Fruit fly (Drosophila melanogaster) whole organism, adult: Measurements from ENCODE around the gene CG45764.
"Not testable (repeated sequence)": the region's sequence is repeated elsewhere in the genome, so short reads cannot be mapped to it uniquely, and the experiment has no call there.

Source experiments
- CG11617 ChIP-seq: fragments of 200-800 bp; sonication (Bioruptor generic); optimal IDR thresholded peaks from 2 replicates; lab custom pipeline; 2017; ENCODE audit warnings: mild to moderate bottlenecking, missing biosample characterization, missing genetic modification reagents, missing genetic modification characterization
- CG14711 ChIP-seq: fragments of 200-800 bp; sonication (Bioruptor generic); optimal IDR thresholded peaks from 2 replicates; lab custom pipeline; 2018; ENCODE audit warnings: missing biosample characterization, mild to moderate bottlenecking, missing genetic modification characterization, moderate library complexity
- CG33017 ChIP-seq: fragments of 200-800 bp; sonication (Bioruptor generic); optimal IDR thresholded peaks from 2 replicates; lab custom pipeline; 2018; ENCODE audit warnings: missing biosample characterization, mild to moderate bottlenecking, missing genetic modification characterization, moderate library complexity
- CG5204 ChIP-seq: fragments of 200-800 bp; sonication (Bioruptor generic); optimal IDR thresholded peaks from 2 replicates; lab custom pipeline; 2016; ENCODE audit warnings: missing biosample characterization, missing genetic modification characterization
- CG7045 ChIP-seq: fragments of 200-800 bp; sonication (Bioruptor generic); optimal IDR thresholded peaks from 2 replicates; lab custom pipeline; 2017; ENCODE audit warnings: missing biosample characterization, mild to moderate bottlenecking, missing genetic modification characterization
- Clk ChIP-seq: fragments of 200-800 bp; sonication (Bioruptor generic); optimal IDR thresholded peaks from 2 replicates; lab custom pipeline; 2017; ENCODE audit warnings: missing biosample characterization, missing genetic modification characterization
- Hr96 ChIP-seq: fragments of 200-800 bp; sonication (Bioruptor generic); optimal IDR thresholded peaks from 2 replicates; lab custom pipeline; 2016; ENCODE audit warnings: missing biosample characterization, missing genetic modification characterization
- Mnt ChIP-seq: fragments of 200-800 bp; sonication (Bioruptor generic); optimal IDR thresholded peaks from 2 replicates; lab custom pipeline; 2016; ENCODE audit warnings: missing biosample characterization, mild to moderate bottlenecking, missing genetic modification characterization
- cnc ChIP-seq, 2 experiments: fragments of >200 bp; optimal IDR thresholded peaks; 2 replicates each; lab custom pipeline; 2017
- kay ChIP-seq: fragments of 200-800 bp; sonication (Bioruptor generic); peaks from one replicate; lab custom pipeline; 2016; ENCODE audit warnings: missing biosample characterization, missing genetic modification characterization, borderline replicate concordance

CG45764 gene

dm6 chrY:3288909-3289308, at the start of gene CG45764:
Gene CG45764, plus strand, starts transcription at chrY:3289209.
- not testable (repeated sequence) for TF ChIP-seq cnc (optimal IDR thresholded peaks at IDR 0.05; lab: Kevin White, UChicago); CG33017 (tag; lab: Kevin White, UChicago); CG7045 (GFP tag; lab: Kevin White, UChicago)

- not testable (repeated sequence) for TF ChIP-seq Mnt, kay, CG11617 (GFP tag; lab: Kevin White, UChicago)
These were observed 35.8 kb upstream of the CG45764 start, which contains the start of gene CG46192 for dm6 chrY:3253257-3253656. Gene CG46192, minus strand, starts transcription at chrY:3253357.

dm6 chrY:3262880-3263279, 26.1 kb upstream of the CG45764 start, which contains the start of gene CG46193:
Gene CG46193, plus strand, starts transcription at chrY:3263180.
- not testable (repeated sequence) for TF ChIP-seq CG5204; CG14711 (tag; lab: Kevin White, UChicago); kay (GFP tag; lab: Kevin White, UChicago)

dm6 chrY:3284639-3285038, 4.4 kb upstream of the CG45764 start, which contains the start of gene Mst77Y-4:
Gene Mst77Y-4, plus strand, starts transcription at chrY:3284939.
- not testable (repeated sequence) for TF ChIP-seq cnc (optimal IDR thresholded peaks at IDR 0.05; lab: Kevin White, UChicago); Clk (GFP tag; lab: Kevin White, UChicago); Hr96
